Worm (Caenorhabditis elegans) whole organism, L4 larva: ENCODE measurements around the gene clec-1.

ENCODE experiments used
- D1046.2 ChIP-seq: fragments of 200-800 bp; sonication (Bioruptor generic); IDR thresholded peaks from 2 replicates; pipeline ENCODE4 v1.3.6; 2022; ENCODE audit warnings: missing genetic modification characterization, missing compliant biosample characterization
- F10B5.3 ChIP-seq: sonication (generic microtip); optimal IDR thresholded peaks from 2 replicates; lab custom pipeline; 2016; ENCODE audit warnings: mild to moderate bottlenecking, missing genetic modification characterization, missing compliant biosample characterization
- Y5F2A.4 ChIP-seq: fragments of 200-800 bp; sonication (Bioruptor generic); optimal IDR thresholded peaks from 2 replicates; lab custom pipeline; 2018; ENCODE audit warnings: mild to moderate bottlenecking, missing genetic modification characterization, missing compliant biosample characterization
- aly-2 ChIP-seq: sonication (generic microtip); optimal IDR thresholded peaks from 2 replicates; lab custom pipeline; 2018; ENCODE audit warnings: missing biosample characterization, missing genetic modification characterization
- attf-4 ChIP-seq: sonication (generic microtip); optimal IDR thresholded peaks from 3 replicates; lab custom pipeline; 2017; ENCODE audit warnings: missing biosample characterization, missing genetic modification characterization
- ceh-32 ChIP-seq: sonication (generic microtip); optimal IDR thresholded peaks from 2 replicates; lab custom pipeline; 2016; ENCODE audit warnings: mild to moderate bottlenecking, missing genetic modification characterization, missing compliant biosample characterization; ENCODE audit not compliant: poor library complexity
- ceh-44 ChIP-seq: fragments of 200-800 bp; sonication (Bioruptor generic); IDR thresholded peaks from 2 replicates; pipeline ENCODE4 v1.3.6; 2022; ENCODE audit warnings: missing genetic modification reagents, missing genetic modification characterization, missing compliant biosample characterization
- ceh-62 ChIP-seq: sonication (generic microtip); optimal IDR thresholded peaks from 2 replicates; lab custom pipeline; 2017; ENCODE audit warnings: missing biosample characterization, missing genetic modification characterization
- ctbp-1 ChIP-seq: fragments of 200-800 bp; sonication (Bioruptor generic); IDR thresholded peaks from 2 replicates; pipeline ENCODE4 v1.3.6; 2022; ENCODE audit warnings: missing genetic modification reagents, missing genetic modification characterization, missing compliant biosample characterization
- daf-12 ChIP-seq: fragments of 150-350 bp; optimal IDR thresholded peaks from 2 replicates; lab custom pipeline; 2014; ENCODE audit warnings: missing biosample characterization, missing genetic modification reagents, missing genetic modification characterization
- daf-16 ChIP-seq, 3 experiments: sonication (generic microtip); optimal IDR thresholded peaks; 2 replicates each; lab custom pipeline; 2016 to 2017; ENCODE audit warnings: missing genetic modification characterization in 3 of 3, missing genetic modification reagents in 3 of 3, mild to moderate bottlenecking in 2 of 3, missing compliant biosample characterization in 2 of 3, missing biosample characterization in 1 of 3, moderate library complexity in 1 of 3
- daf-19 ChIP-seq: fragments of 200-800 bp; sonication (Bioruptor generic); conservative IDR thresholded peaks from 2 replicates; pipeline ENCODE4 v1.3.6; 2022; ENCODE audit warnings: missing genetic modification characterization, missing compliant biosample characterization
- daf-8 ChIP-seq: fragments of 200-800 bp; sonication (Bioruptor generic); IDR thresholded peaks from 2 replicates; pipeline ENCODE4 v1.3.6; 2022; ENCODE audit warnings: missing genetic modification characterization, missing compliant biosample characterization
- dmd-8 ChIP-seq: fragments of 200-800 bp; sonication (Bioruptor generic); IDR thresholded peaks from 2 replicates; pipeline ENCODE4 v1.3.6; 2022; ENCODE audit warnings: missing genetic modification characterization, missing compliant biosample characterization
- fkh-10 ChIP-seq: fragments of 150-350 bp; optimal IDR thresholded peaks from 2 replicates; lab custom pipeline; 2014; ENCODE audit warnings: missing biosample characterization, missing genetic modification reagents, missing genetic modification characterization
- hlh-30 ChIP-seq: sonication (generic microtip); optimal IDR thresholded peaks from 2 replicates; lab custom pipeline; 2017; ENCODE audit warnings: antibody characterized with exemption, mild to moderate bottlenecking, missing genetic modification characterization, missing compliant biosample characterization; ENCODE audit not compliant: insufficient read depth
- lin-1 ChIP-seq: fragments of 200-800 bp; sonication (Bioruptor generic); IDR thresholded peaks from 2 replicates; pipeline ENCODE4 v1.3.6; 2022; ENCODE audit warnings: missing genetic modification reagents, missing genetic modification characterization, missing compliant biosample characterization
- lir-3 ChIP-seq: sonication (generic microtip); optimal IDR thresholded peaks from 2 replicates; lab custom pipeline; 2016; ENCODE audit warnings: mild to moderate bottlenecking, missing genetic modification characterization, missing compliant biosample characterization
- madf-5 ChIP-seq, 2 experiments: fragments of 200-800 bp; sonication (Bioruptor generic); IDR thresholded peaks; 2 replicates each; pipeline ENCODE4 v1.3.6; 2022; ENCODE audit warnings: missing compliant biosample characterization in 2 of 2, missing genetic modification characterization in 2 of 2
- mep-1 ChIP-seq: fragments of 150-350 bp; sonication (generic microtip); optimal IDR thresholded peaks from 3 replicates; lab custom pipeline; 2014; ENCODE audit warnings: missing biosample characterization, missing genetic modification characterization
- nhr-25 ChIP-seq: sonication (generic microtip); optimal IDR thresholded peaks from 2 replicates; lab custom pipeline; 2017; ENCODE audit warnings: missing genetic modification characterization, mild to moderate bottlenecking, missing compliant biosample characterization, antibody characterized with exemption, moderate library complexity, borderline replicate concordance; ENCODE audit not compliant: insufficient read depth
- nhr-28 ChIP-seq: fragments of 150-350 bp; optimal IDR thresholded peaks from 2 replicates; lab custom pipeline; 2014; ENCODE audit warnings: missing biosample characterization, missing genetic modification characterization
- pqm-1 ChIP-seq: sonication (generic microtip); optimal IDR thresholded peaks from 2 replicates; lab custom pipeline; 2017; ENCODE audit warnings: missing biosample characterization, missing genetic modification characterization
- snpc-1.2 ChIP-seq: fragments of 200-800 bp; sonication (Bioruptor generic); IDR thresholded peaks from 2 replicates; pipeline ENCODE4 v1.3.6; 2022; ENCODE audit warnings: missing genetic modification reagents, missing genetic modification characterization, missing compliant biosample characterization
- spr-1 ChIP-seq: sonication (generic microtip); optimal IDR thresholded peaks from 2 replicates; lab custom pipeline; 2016; ENCODE audit warnings: mild to moderate bottlenecking, missing genetic modification characterization, missing compliant biosample characterization
- tag-97 ChIP-seq: fragments of 200-800 bp; sonication (Bioruptor generic); IDR thresholded peaks from 2 replicates; pipeline ENCODE4 v1.3.6; 2022; ENCODE audit warnings: missing genetic modification characterization, missing compliant biosample characterization
- tra-1 ChIP-seq: fragments of 200-800 bp; sonication (Bioruptor generic); IDR thresholded peaks from 2 replicates; pipeline ENCODE4 v1.3.6; 2022; ENCODE audit warnings: missing genetic modification reagents, missing genetic modification characterization, missing compliant biosample characterization
- unc-62 ChIP-seq, 3 experiments: fragments of 150-350 bp in 1 of 3; sonication (generic microtip); optimal IDR thresholded peaks in 2 of 3; peaks in 1 of 3; 1 replicate in 1 of 3; 2 replicates in 2 of 3; lab custom pipeline; 2014 to 2017; ENCODE audit warnings: missing biosample characterization in 3 of 3, missing genetic modification characterization in 3 of 3, missing genetic modification reagents in 3 of 3, missing genotype in 1 of 3
- vab-7 ChIP-seq: fragments of 200-800 bp; sonication (Bioruptor generic); IDR thresholded peaks from 2 replicates; pipeline ENCODE4 v1.3.6; 2022; ENCODE audit warnings: missing genetic modification reagents, missing genetic modification characterization, missing compliant biosample characterization
- zip-11 ChIP-seq: fragments of 200-800 bp; sonication (Bioruptor generic); IDR thresholded peaks from 2 replicates; pipeline ENCODE4 v1.3.6; 2022; ENCODE audit warnings: missing genetic modification characterization, missing compliant biosample characterization
- zip-2 ChIP-seq: fragments of 150-350 bp; optimal IDR thresholded peaks from 2 replicates; lab custom pipeline; 2014; ENCODE audit warnings: missing biosample characterization, missing genetic modification characterization

The clec-1 gene

DNA sequence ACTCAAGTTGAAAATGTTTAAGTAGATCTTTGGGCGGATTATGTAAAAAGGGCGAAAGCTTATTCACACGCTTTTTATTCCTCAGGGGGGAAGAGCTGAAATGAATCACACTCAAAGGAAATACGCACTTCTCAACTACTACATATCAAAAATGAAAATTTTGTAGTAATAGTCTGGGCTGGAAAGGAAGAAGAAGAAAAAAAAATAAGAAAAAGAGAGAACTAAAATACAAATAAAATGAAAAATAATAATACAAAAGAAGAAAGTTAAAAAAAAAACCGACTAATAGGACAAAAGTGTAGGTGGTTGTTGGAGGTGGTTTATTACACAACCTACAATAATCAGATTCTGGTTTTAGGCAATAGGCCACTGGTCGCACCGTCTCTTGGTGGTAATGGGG is 36.1 kb downstream of the clec-1 start, which contains the start of gene K09H11.6:
K09H11.6 (minus strand) TSS at position 101 of the 400 bp plus-strand sequence.
- TF ChIP-seq lir-3 (tag; lab: Kevin White, UChicago) (no peak), D1046.2 (GFP tag; lab: Robert Waterston, UW) (no peak), ceh-44 (GFP tag; lab: Robert Waterston, UW) (no peak), tra-1 (GFP tag; lab: Robert Waterston, UW) (no peak), ceh-32 (tag; lab: Kevin White, UChicago) (no peak), madf-5 (GFP tag; IDR thresholded peaks at IDR 0.05; lab: Robert Waterston, UW) (no peak), aly-2 (no peak), attf-4 (tag; lab: Kevin White, UChicago) (no peak), daf-19 (GFP tag; lab: Robert Waterston, UW) (no peak), spr-1 (tag; lab: Kevin White, UChicago) (no peak), ctbp-1 (GFP tag; lab: Robert Waterston, UW) (no peak), daf-16 (GFP tag; optimal IDR thresholded peaks at IDR 0.05; lab: Kevin White, UChicago) (no peak), daf-16 (tag; optimal IDR thresholded peaks at IDR 0.05; lab: Kevin White, UChicago) (no peak), daf-12 (tag; lab: Kevin White, UChicago) (no peak), nhr-25 (tag; lab: Kevin White, UChicago) (no peak), F10B5.3 (no peak), lin-1 (GFP tag; lab: Robert Waterston, UW) (no peak), fkh-10 (GFP tag; lab: Kevin White, UChicago) (no peak), snpc-1.2 (GFP tag; lab: Robert Waterston, UW) (no peak)
- TF ChIP-seq, all 104 proteins: peak for 0

DNA sequence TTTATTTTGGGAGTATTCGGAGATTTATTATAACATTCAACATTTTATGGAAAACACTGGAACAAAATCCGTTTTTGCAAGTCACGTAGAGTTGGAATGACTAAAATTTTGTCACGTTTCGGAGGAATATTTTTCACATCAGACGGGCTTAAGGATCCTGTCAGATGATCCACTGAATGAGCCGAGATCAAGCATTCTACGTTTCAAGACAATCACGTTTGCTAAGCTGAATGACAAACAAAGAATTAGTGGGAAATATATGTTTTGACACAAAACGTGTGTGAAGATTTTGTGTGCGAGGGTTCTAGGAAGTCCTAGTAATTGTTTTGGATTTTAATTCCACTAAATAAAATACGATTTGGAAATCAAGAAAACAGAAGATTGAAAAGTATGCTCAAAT is 39.5 kb downstream of the clec-1 start:
- peak in 1 of 2 experiments; percentile 67 for TF ChIP-seq unc-62 (GFP tag; optimal IDR thresholded peaks at IDR 0.05 in 1 of 2; lab: Kevin White, UChicago)
- no peak for TF ChIP-seq unc-62 (tag; optimal IDR thresholded peaks at IDR 0.05; lab: Kevin White, UChicago)
- no peak for TF ChIP-seq dmd-8 (GFP tag; lab: Robert Waterston, UW)
- no peak for TF ChIP-seq ceh-62 (tag; lab: Kevin White, UChicago)
- TF ChIP-seq, all 104 proteins: peak for 1

DNA sequence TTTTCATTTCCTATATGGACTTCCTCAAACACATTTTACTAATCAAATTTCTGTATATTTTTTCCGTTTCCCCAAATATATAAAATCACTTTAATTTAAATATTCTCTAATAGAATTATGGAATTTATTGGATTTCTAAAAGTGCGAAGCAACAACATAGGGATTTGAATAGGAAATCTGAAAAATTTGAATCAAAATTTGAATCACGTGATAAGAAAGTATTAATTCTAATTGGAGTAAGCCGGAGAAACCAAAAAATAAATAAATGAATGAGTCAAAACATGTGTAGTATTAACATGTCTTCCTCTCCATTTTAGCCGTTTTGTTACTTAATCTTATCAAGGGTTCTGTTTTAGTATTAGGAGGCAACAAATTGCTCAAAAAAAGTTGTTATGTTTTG is 41.3 kb downstream of the clec-1 start:
- TF ChIP-seq tag-97 (no peak), Y5F2A.4 (GFP tag; lab: Kevin White, UChicago) (no peak), daf-19 (GFP tag; lab: Robert Waterston, UW) (no peak), lir-3 (tag; lab: Kevin White, UChicago) (no peak), zip-2 (tag; lab: Kevin White, UChicago) (no peak), daf-8 (GFP tag; lab: Robert Waterston, UW) (no peak), hlh-30 (no peak), attf-4 (tag; lab: Kevin White, UChicago) (no peak), dmd-8 (GFP tag; lab: Robert Waterston, UW) (no peak), ctbp-1 (GFP tag; lab: Robert Waterston, UW) (no peak)

DNA sequence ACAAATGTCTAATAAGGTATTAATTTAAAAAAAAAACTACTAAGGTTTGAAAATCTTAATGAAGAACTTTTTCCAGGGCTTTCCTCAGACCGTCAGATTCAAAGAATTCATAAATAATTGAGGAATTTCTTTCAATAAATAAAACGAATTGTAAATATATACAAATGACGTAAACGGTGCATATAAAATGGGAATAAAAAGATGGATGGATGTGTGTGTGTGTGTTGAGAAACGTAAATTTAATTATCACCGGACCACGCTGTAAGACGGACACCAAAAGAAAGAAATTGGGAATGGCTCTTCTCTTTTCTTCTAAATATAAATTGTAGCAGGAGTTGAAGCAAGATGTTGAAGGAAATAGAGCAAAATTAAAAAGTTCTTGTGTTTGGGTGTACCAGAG is 46.3 kb downstream of the clec-1 start:
- TF ChIP-seq unc-62 (GFP tag; optimal IDR thresholded peaks at IDR 0.05 in 1 of 2; lab: Kevin White, UChicago) (peak in 1 of 2 experiments; percentile 33), unc-62 (tag; optimal IDR thresholded peaks at IDR 0.05; lab: Kevin White, UChicago) (no peak), mep-1 (tag; lab: Kevin White, UChicago) (no peak)

DNA sequence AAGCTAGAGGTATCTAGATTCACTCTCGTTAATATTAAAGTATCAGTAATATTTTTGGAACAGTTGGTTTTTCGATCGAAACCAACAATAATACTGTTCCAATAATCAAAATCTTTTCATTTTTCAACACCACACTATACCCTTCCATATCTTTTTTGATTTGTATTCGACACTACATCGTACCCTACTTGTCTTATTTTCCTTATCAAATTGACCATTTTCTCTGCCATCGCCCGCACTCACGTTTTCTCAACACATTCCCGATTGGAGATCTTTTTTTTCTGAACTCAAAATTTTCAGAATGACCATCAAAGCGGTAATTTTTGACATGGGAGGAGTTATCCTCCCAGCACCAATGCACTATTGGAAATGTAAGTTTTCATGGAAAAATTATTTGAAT is 47.6 kb downstream of the clec-1 start, which contains the start of gene acds-10:
acds-10 (plus strand) TSS at position 301 of the 400 bp plus-strand sequence.
- no peak for TF ChIP-seq vab-7 (GFP tag; lab: Robert Waterston, UW)
- TF ChIP-seq zip-11 (GFP tag; lab: Robert Waterston, UW) = no peak
- peak; percentile 44 for TF ChIP-seq nhr-28
- peak; percentile 6 for TF ChIP-seq pqm-1 (tag; lab: Kevin White, UChicago)
